Worm (Caenorhabditis elegans) whole organism, mixed stage, embryonic: ENCODE measurements around the gene apt-9.

ENCODE experiments used
- blmp-1 ChIP-seq: fragments of 150-350 bp; optimal IDR thresholded peaks from 2 replicates; lab custom pipeline; 2014; ENCODE audit warnings: missing biosample characterization, missing genetic modification characterization
- ces-1 ChIP-seq: fragments of 150-350 bp; optimal IDR thresholded peaks from 2 replicates; lab custom pipeline; 2014; ENCODE audit warnings: missing biosample characterization, missing genetic modification reagents, missing genetic modification characterization
- ham-2 ChIP-seq: fragments of 200-800 bp; sonication (Bioruptor generic); optimal IDR thresholded peaks from 2 replicates; lab custom pipeline; 2018; ENCODE audit warnings: mild to moderate bottlenecking, missing genetic modification characterization, missing compliant biosample characterization
- hlh-1 ChIP-seq: fragments of 150-350 bp; optimal IDR thresholded peaks from 2 replicates; lab custom pipeline; 2014; ENCODE audit warnings: missing biosample characterization, missing genetic modification reagents, missing genetic modification characterization
- nhr-28 ChIP-seq: fragments of 150-350 bp; optimal IDR thresholded peaks from 2 replicates; lab custom pipeline; 2014; ENCODE audit warnings: missing biosample characterization, missing genetic modification characterization
- snpc-4 ChIP-seq: fragments of 150-350 bp; optimal IDR thresholded peaks from 2 replicates; lab custom pipeline; 2014; ENCODE audit warnings: missing biosample characterization, missing genetic modification characterization
- unc-39 ChIP-seq: fragments of 150-350 bp; optimal IDR thresholded peaks from 2 replicates; lab custom pipeline; 2014; ENCODE audit warnings: missing biosample characterization, missing genetic modification characterization
- unc-62 ChIP-seq: fragments of 150-350 bp; optimal IDR thresholded peaks from 2 replicates; lab custom pipeline; 2014; ENCODE audit warnings: missing biosample characterization, missing genetic modification reagents, missing genetic modification characterization
- ztf-11 ChIP-seq: fragments of 150-350 bp; optimal IDR thresholded peaks from 2 replicates; lab custom pipeline; 2014; ENCODE audit warnings: missing biosample characterization, missing genetic modification characterization

- TF ChIP-seq unc-62 (GFP tag; lab: Kevin White, UChicago) (no peak), unc-39 (no peak), ces-1 (GFP tag; lab: Kevin White, UChicago) (peak; percentile 78), ztf-11 (tag; lab: Kevin White, UChicago) (no peak), hlh-1 (tag; lab: Kevin White, UChicago) (no peak), nhr-28 (no peak), snpc-4 (tag; lab: Kevin White, UChicago) (no peak), ham-2 (GFP tag; lab: Kevin White, UChicago) (no peak), blmp-1 (tag; lab: Kevin White, UChicago) (no peak)
Measured at ce11 chrX:11034430-11035117, 33.8 kb upstream of the apt-9 start.
